Worm (Caenorhabditis elegans): ENCODE measurements around the gene piga-1.

DNA sequence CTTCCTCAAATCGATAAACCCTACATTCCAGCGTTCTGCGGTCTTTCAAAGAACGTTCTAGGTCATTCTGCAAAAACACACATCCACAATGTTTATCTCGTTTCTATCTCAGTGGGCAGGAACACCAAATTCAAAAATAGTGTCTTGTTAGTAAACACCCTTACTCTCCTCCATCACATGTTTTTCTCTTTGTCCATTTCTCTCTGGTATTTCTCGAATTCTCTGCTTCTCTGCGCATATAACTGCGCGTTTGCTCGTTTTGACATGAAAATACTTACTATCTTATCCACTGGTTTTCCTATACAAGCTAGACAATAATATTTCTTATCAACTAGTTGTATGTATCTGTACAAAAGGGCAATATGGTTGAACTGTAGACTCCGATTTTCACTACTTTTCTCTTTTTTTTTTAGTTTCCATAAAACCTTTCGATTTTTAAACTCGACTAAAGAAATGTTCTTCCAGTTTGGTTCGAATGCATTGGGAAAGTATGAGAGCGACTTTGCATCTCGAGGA, 10.8 kb downstream of the piga-1 start, which contains the start of gene pyr-1:
- TF ChIP-seq F49E8.2 (tag; optimal IDR thresholded peaks at IDR 0.05; ENCODE audit: insufficient read depth) (no peak), Y53F4B.3 (GFP tag; IDR thresholded peaks at IDR 0.05) (no peak)
